Worm (Caenorhabditis elegans): ENCODE data around the gene ddb-1.

Gene ddb-1

ce11 chrIV:12122874-12123664 is 2.1 kb upstream of the ddb-1 start, which contains the start of gene aly-3:
aly-3 (plus strand) TSS chrIV:12123282.
- no peak for TF ChIP-seq syd-9 (tag; optimal IDR thresholded peaks at IDR 0.05)
- no peak for TF ChIP-seq unc-42 (tag; optimal IDR thresholded peaks at IDR 0.05)
- TF ChIP-seq ceh-34 (tag; optimal IDR thresholded peaks at IDR 0.05) = no peak
- TF ChIP-seq zip-5 (tag; optimal IDR thresholded peaks at IDR 0.05) = no peak
- no peak for TF ChIP-seq dve-1 (tag; optimal IDR thresholded peaks at IDR 0.05)
- no peak for TF ChIP-seq hlh-13 (GFP tag; optimal IDR thresholded peaks at IDR 0.05)
- TF ChIP-seq nhr-232 (tag; optimal IDR thresholded peaks at IDR 0.05) = no peak
- TF ChIP-seq T23F11.4 (GFP tag; optimal IDR thresholded peaks at IDR 0.05) = no peak
- no peak for TF ChIP-seq K09A11.1 (tag; optimal IDR thresholded peaks at IDR 0.05; ENCODE audit: insufficient read depth)
- TF ChIP-seq gmeb-2 (tag; optimal IDR thresholded peaks at IDR 0.05) = no peak
- TF ChIP-seq tbx-7 (tag; optimal IDR thresholded peaks at IDR 0.05) = no peak
- peak; percentile 19 for TF ChIP-seq tbx-2 (tag; optimal IDR thresholded peaks at IDR 0.05)
- TF ChIP-seq nfya-1 (tag; optimal IDR thresholded peaks at IDR 0.05) = peak; percentile 11
- TF ChIP-seq ceh-14 (tag; optimal IDR thresholded peaks at IDR 0.05) = no peak

ce11 chrIV:12120536-12120935 is 429 bp downstream of the ddb-1 start:
- TF ChIP-seq ets-4 (tag; optimal IDR thresholded peaks at IDR 0.05) = no peak
- peak; percentile 88 for TF ChIP-seq nfya-1 (tag; optimal IDR thresholded peaks at IDR 0.05)

- no peak for TF ChIP-seq ama-1 (optimal IDR thresholded peaks at IDR 0.05)
- no peak for TF ChIP-seq ref-2 (tag; optimal IDR thresholded peaks at IDR 0.05)
- TF ChIP-seq unc-42 (tag; optimal IDR thresholded peaks at IDR 0.05) = peak; percentile 91
- TF ChIP-seq pag-3 (tag; optimal IDR thresholded peaks at IDR 0.05; ENCODE audit: borderline replicate concordance) = no peak
These were observed 6.5 kb downstream of the ddb-1 start for ce11 chrIV:12114498-12114897.

ce11 chrIV:12113056-12113455 is 7.9 kb downstream of the ddb-1 start:
- peak; percentile 62 for TF ChIP-seq ceh-18 (tag; optimal IDR thresholded peaks at IDR 0.05)
- no peak for TF ChIP-seq che-1 (tag; optimal IDR thresholded peaks at IDR 0.05)
- no peak for TF ChIP-seq pat-9 (tag; optimal IDR thresholded peaks at IDR 0.05)

- TF ChIP-seq ceh-45 (GFP tag; IDR thresholded peaks at IDR 0.05) = no peak
- no peak for TF ChIP-seq hlh-8 (tag; optimal IDR thresholded peaks at IDR 0.05)
- no peak for TF ChIP-seq unc-42 (tag; optimal IDR thresholded peaks at IDR 0.05)
- TF ChIP-seq unc-55 (GFP tag; optimal IDR thresholded peaks at IDR 0.05) = no peak
- no peak for TF ChIP-seq odd-2 (tag; optimal IDR thresholded peaks at IDR 0.05)
- TF ChIP-seq dmd-4 (tag; optimal IDR thresholded peaks at IDR 0.05; ENCODE audit: borderline replicate concordance) = no peak
- TF ChIP-seq lim-6 (tag; optimal IDR thresholded peaks at IDR 0.05) = no peak
- no peak for TF ChIP-seq tbx-2 (tag; optimal IDR thresholded peaks at IDR 0.05)
- no peak for TF ChIP-seq ceh-6 (GFP tag; optimal IDR thresholded peaks at IDR 0.05)
- TF ChIP-seq ceh-2 (tag; optimal IDR thresholded peaks at IDR 0.05) = no peak
- no peak for TF ChIP-seq nhr-11 (tag; optimal IDR thresholded peaks at IDR 0.05)
- TF ChIP-seq pag-3 (tag; optimal IDR thresholded peaks at IDR 0.05; ENCODE audit: borderline replicate concordance) = no peak
- TF ChIP-seq npax-4 (tag; optimal IDR thresholded peaks at IDR 0.05) = no peak
These were observed 9.5 kb downstream of the ddb-1 start, which contains the start of gene dlc-2 for ce11 chrIV:12111477-12111876. dlc-2 (minus strand) TSS chrIV:12111577.

- TF ChIP-seq odd-2 (tag; optimal IDR thresholded peaks at IDR 0.05) = no peak
- no peak for TF ChIP-seq ceh-2 (tag; optimal IDR thresholded peaks at IDR 0.05)
- no peak for TF ChIP-seq F13H6.1 (tag; optimal IDR thresholded peaks at IDR 0.05)
- TF ChIP-seq ceh-9 (tag; optimal IDR thresholded peaks at IDR 0.05) = no peak
- no peak for TF ChIP-seq fkh-6 (tag; optimal IDR thresholded peaks at IDR 0.05)
- TF ChIP-seq fax-1 (tag; optimal IDR thresholded peaks at IDR 0.05) = no peak
- no peak for TF ChIP-seq mec-3 (tag; optimal IDR thresholded peaks at IDR 0.05; ENCODE audit: borderline replicate concordance)
- no peak for TF ChIP-seq K09A11.1 (tag; optimal IDR thresholded peaks at IDR 0.05; ENCODE audit: insufficient read depth)
- TF ChIP-seq che-1 (tag; optimal IDR thresholded peaks at IDR 0.05) = no peak
- TF ChIP-seq hlh-8 (tag; optimal IDR thresholded peaks at IDR 0.05) = no peak
- TF ChIP-seq hlh-30 (tag; optimal IDR thresholded peaks at IDR 0.05; ENCODE audit: insufficient read depth) = no peak
- no peak for TF ChIP-seq ama-1 (optimal IDR thresholded peaks at IDR 0.05)
- no peak for TF ChIP-seq ceh-6 (GFP tag; optimal IDR thresholded peaks at IDR 0.05)
- TF ChIP-seq pha-4 (tag; optimal IDR thresholded peaks at IDR 0.05) = no peak
- TF ChIP-seq nhr-11 (tag; optimal IDR thresholded peaks at IDR 0.05) = no peak
- TF ChIP-seq npax-4 (tag; optimal IDR thresholded peaks at IDR 0.05) = no peak
- TF ChIP-seq tbx-7 (tag; optimal IDR thresholded peaks at IDR 0.05) = no peak
These were observed 10.6 kb downstream of the ddb-1 start, which contains the start of gene col-129 for ce11 chrIV:12110339-12110738. col-129 (minus strand) TSS chrIV:12110439.
